Worm (Caenorhabditis elegans) whole organism, late embryonic: Measurements from ENCODE around the gene ugt-46.

ENCODE experiments used
- ets-4 ChIP-seq: sonication (generic microtip); optimal IDR thresholded peaks from 2 replicates; lab custom pipeline; 2016; ENCODE audit warnings: missing genetic modification characterization, missing compliant biosample characterization
- hlh-30 ChIP-seq: sonication (generic microtip); optimal IDR thresholded peaks from 2 replicates; lab custom pipeline; 2017; ENCODE audit warnings: antibody characterized with exemption, missing genetic modification characterization, missing compliant biosample characterization; ENCODE audit not compliant: insufficient read depth
- hlh-6 ChIP-seq: sonication (generic microtip); optimal IDR thresholded peaks from 2 replicates; lab custom pipeline; 2016; ENCODE audit warnings: missing genotype, missing genetic modification characterization, missing compliant biosample characterization

DNA sequence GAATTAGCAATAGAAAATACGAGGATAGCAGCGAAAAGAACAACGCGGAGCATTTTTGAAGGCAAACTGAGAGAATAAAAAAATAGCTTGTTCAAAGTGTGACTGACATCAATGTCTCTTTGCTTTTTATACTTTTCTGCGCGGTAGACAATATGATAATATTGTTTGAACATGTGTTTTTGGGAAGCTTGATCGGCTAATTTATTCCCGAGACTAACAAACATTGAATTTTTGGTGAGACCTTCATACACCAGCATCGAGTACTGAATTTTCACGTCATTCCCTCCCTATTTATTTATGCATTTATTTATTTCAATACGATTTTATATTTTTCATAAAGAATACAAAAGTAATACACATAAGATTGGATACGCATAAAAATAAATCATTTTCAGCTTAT, 820 bp upstream of the ugt-46 start, which contains the start of gene B0310.6:
- no peak for TF ChIP-seq ets-4
- TF ChIP-seq hlh-6 (tag; lab: Kevin White, UChicago) = no peak
- no peak for TF ChIP-seq hlh-30 (tag; lab: Kevin White, UChicago)
